Worm (Caenorhabditis elegans): ENCODE measurements around the gene Y39A1A.2.

DNA sequence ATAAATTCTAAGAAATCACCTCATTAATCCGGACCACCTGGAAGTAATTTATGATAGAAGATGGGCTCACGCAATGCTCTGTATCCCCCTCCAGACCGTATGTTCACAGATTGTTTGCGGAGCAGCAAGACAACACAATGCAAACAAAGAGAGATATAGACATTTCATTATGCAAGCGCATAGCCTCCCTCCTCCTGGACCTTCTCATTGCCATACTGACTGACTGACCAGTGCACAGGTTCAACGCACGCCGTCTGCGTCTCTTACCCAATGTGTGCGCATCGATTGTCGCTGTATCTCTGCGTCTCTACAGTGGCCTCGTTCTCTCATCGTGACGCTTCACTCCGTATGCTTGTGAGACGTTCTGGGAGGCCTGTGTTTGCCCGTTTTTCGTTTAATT, 48.3 kb upstream of the Y39A1A.2 start:
- TF ChIP-seq fos-1 (tag; optimal IDR thresholded peaks at IDR 0.05) (no peak), ama-1 (optimal IDR thresholded peaks at IDR 0.05) (no peak), nhr-11 (tag; optimal IDR thresholded peaks at IDR 0.05) (no peak), skn-1 (tag; optimal IDR thresholded peaks at IDR 0.05) (no peak), ZK546.5 (tag; optimal IDR thresholded peaks at IDR 0.05) (no peak), ztf-7 (tag; optimal IDR thresholded peaks at IDR 0.05) (no peak), unc-39 (tag; optimal IDR thresholded peaks at IDR 0.05) (no peak), daf-19 (GFP tag; conservative IDR thresholded peaks at IDR 0.05) (no peak)
